Worm (Caenorhabditis elegans): Measurements from ENCODE around the gene nhr-225.

ce11 chrV:2250126-2250590, 40.1 kb downstream of the nhr-225 start, which contains the start of gene cyp-33C7:
- TF ChIP-seq nhr-27 (tag; optimal IDR thresholded peaks at IDR 0.05) (no peak), ama-1 (optimal IDR thresholded peaks at IDR 0.05) (no peak), ama-1 (GFP tag; optimal IDR thresholded peaks at IDR 0.05) (no peak), tlf-1 (GFP tag; optimal IDR thresholded peaks at IDR 0.05) (no peak), rpc-1 (optimal IDR thresholded peaks at IDR 0.05) (no peak), rpc-1 (tag; optimal IDR thresholded peaks at IDR 0.05) (no peak), snpc-4 (GFP tag; optimal IDR thresholded peaks at IDR 0.05) (no peak), snpc-4 (tag; optimal IDR thresholded peaks at IDR 0.05) (no peak), ceh-27 (GFP tag; optimal IDR thresholded peaks at IDR 0.05) (no peak), rcor-1 (GFP tag; IDR thresholded peaks at IDR 0.05) (no peak), ztf-25 (GFP tag; IDR thresholded peaks at IDR 0.05) (no peak)
